Fruit fly (Drosophila melanogaster): Measurements from ENCODE around the gene CG11537.

The CG11537 gene

DNA sequence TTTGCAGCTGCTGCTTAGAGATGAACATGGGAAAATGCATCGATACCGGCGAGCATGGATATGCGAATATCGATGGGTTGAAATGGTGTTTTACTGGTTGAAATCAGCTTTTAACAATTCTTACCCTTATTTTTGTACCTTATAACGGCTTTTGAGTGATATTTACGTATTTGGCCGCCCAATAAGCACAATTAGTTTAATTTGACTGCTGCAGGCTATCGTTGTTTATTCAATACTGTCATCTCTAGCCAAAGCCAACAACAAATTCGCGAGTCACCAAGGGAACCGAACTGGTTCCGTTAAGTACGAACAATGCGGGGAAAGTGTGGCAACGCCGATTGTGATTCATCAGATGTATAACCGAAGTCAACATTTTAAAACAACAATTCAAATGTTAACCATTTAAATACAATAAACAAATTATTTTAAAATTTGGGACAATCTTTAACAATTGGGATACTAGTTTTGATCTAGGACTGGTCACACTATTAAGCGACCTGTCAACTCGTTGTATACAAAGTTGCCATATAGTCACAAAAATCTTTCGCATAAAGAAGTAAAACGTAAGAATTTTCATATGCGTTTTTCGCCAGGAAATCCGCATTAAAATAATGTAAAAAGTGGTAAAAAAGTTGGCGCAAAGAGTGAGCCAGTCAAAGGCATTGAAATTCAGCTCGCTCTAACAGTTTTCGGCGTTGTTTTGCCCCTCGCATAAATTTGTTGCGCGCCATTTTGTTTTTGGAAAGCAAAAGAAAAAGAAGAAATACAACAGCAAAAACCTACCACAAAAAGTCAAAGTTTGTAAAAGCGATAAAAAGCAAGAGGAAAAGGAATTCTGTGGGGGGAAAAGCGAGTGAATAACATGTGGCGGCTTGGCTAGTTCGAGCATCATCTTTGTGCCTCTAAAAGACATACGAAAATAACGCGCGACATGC is 5.1 kb upstream of the CG11537 start, which contains the start of the genes Usp5 and BtbVII (continued):
- TF ChIP-seq Sry-β (GFP tag; optimal IDR thresholded peaks at IDR 0.05) (no peak), CG17385 (GFP tag; optimal IDR thresholded peaks at IDR 0.05) (no peak), ham (GFP tag; IDR thresholded peaks at IDR 0.05) (no peak), zen2 (GFP tag; IDR thresholded peaks at IDR 0.05; ENCODE audit: partially characterized antibody) (peak; percentile 97), mld (GFP tag; IDR thresholded peaks at IDR 0.05; ENCODE audit: partially characterized antibody) (peak; percentile 90), slbo (GFP tag; IDR thresholded peaks at IDR 0.05) (peak; percentile 64), CG17802 (tag; optimal IDR thresholded peaks at IDR 0.05) (no peak), CG16813 (GFP tag; IDR thresholded peaks at IDR 0.05; ENCODE audit: partially characterized antibody) (peak; percentile 95), h (optimal IDR thresholded peaks at IDR 0.05) (no peak), psq (GFP tag; optimal IDR thresholded peaks at IDR 0.05) (no peak), gem (tag; optimal IDR thresholded peaks at IDR 0.05) (peak; percentile 65), exex (tag; optimal IDR thresholded peaks at IDR 0.05) (peak; percentile 16), CG14441 (GFP tag; IDR thresholded peaks at IDR 0.05) (peak; percentile 64), CG8290 (GFP tag; optimal IDR thresholded peaks at IDR 0.05) (peak; percentile 82), CG8290 (tag; optimal IDR thresholded peaks at IDR 0.05) (peak in 1 of 2 experiments; percentile 80), CG1647 (GFP tag; optimal IDR thresholded peaks at IDR 0.05) (no peak), mirr (GFP tag; optimal IDR thresholded peaks at IDR 0.05) (peak; percentile 62), Scr (GFP tag; IDR thresholded peaks at IDR 0.05; ENCODE audit: partially characterized antibody) (peak; percentile 99), gcm2 (GFP tag; optimal IDR thresholded peaks at IDR 0.05) (no peak), ewg (GFP tag; optimal IDR thresholded peaks at IDR 0.05) (peak; percentile 46), CG17829 (tag; optimal IDR thresholded peaks at IDR 0.05) (peak; percentile 62), Dek (tag; optimal IDR thresholded peaks at IDR 0.05) (peak; percentile 46), Lpt (GFP tag; optimal IDR thresholded peaks at IDR 0.05) (no peak), CG17361 (GFP tag; IDR thresholded peaks at IDR 0.05) (peak; percentile 30; the same call in 2 of the 3 replicates), bsh (GFP tag; optimal IDR thresholded peaks at IDR 0.05) (peak in 1 of 2 experiments; percentile 51), CG1024 (GFP tag; IDR thresholded peaks at IDR 0.05) (no peak), jing (GFP tag; optimal IDR thresholded peaks at IDR 0.05) (no peak), nerfin-1 (tag; optimal IDR thresholded peaks at IDR 0.05) (peak; percentile 10), CG15696 (tag; optimal IDR thresholded peaks at IDR 0.05) (peak; percentile 41), CG12155 (GFP tag; optimal IDR thresholded peaks at IDR 0.05) (peak; percentile 45), Ada2b (GFP tag; IDR thresholded peaks at IDR 0.05) (peak; percentile 51), sens (GFP tag) (peak; percentile 96), HmgZ (tag; optimal IDR thresholded peaks at IDR 0.05) (peak; percentile 69), C15 (GFP tag; IDR thresholded peaks at IDR 0.05) (no peak), Dip2 (GFP tag; IDR thresholded peaks at IDR 0.05) (no peak), CG42726 (GFP tag; IDR thresholded peaks at IDR 0.05; ENCODE audit: partially characterized antibody) (peak; percentile 49; the same call in 1 of the 2 replicates), fd96Cb (tag; optimal IDR thresholded peaks at IDR 0.05) (no peak), CG31224 (GFP tag; IDR thresholded peaks at IDR 0.05) (0 out of 2 replicates have a peak, but pooled peaks have one; percentile 10), bab2 (GFP tag; optimal IDR thresholded peaks at IDR 0.05) (peak; percentile 56), CG3838 (GFP tag; optimal IDR thresholded peaks at IDR 0.05) (no peak), Myb (GFP tag; optimal IDR thresholded peaks at IDR 0.05) (peak; percentile 46), CG9609 (GFP tag; optimal IDR thresholded peaks at IDR 0.05) (peak; percentile 54), CG18599 (GFP tag; optimal IDR thresholded peaks at IDR 0.05) (no peak), CG2120 (GFP tag; optimal IDR thresholded peaks at IDR 0.05) (peak; percentile 84), Drgx (GFP tag; IDR thresholded peaks at IDR 0.05) (peak; percentile 62), Bdp1 (GFP tag; optimal IDR thresholded peaks at IDR 0.05) (peak; percentile 64), CG7556 (GFP tag; optimal IDR thresholded peaks at IDR 0.05) (no peak), CG16779 (GFP tag; IDR thresholded peaks at IDR 0.05) (no peak), dm (GFP tag; optimal IDR thresholded peaks at IDR 0.05) (peak; percentile 60)

All from whole organism, embryonic.